Worm (Caenorhabditis elegans) whole organism, L1 larva: Measurements from ENCODE around the gene C03F11.4.

Experiments used
- blmp-1 ChIP-seq: fragments of 150-350 bp; optimal IDR thresholded peaks from 2 replicates; lab custom pipeline; 2014; ENCODE audit warnings: missing biosample characterization, missing genetic modification characterization
- ceh-90 ChIP-seq: sonication (generic microtip); optimal IDR thresholded peaks from 2 replicates; lab custom pipeline; 2016; ENCODE audit warnings: missing genetic modification characterization, missing compliant biosample characterization
- fkh-10 ChIP-seq: sonication (generic microtip); optimal IDR thresholded peaks from 2 replicates; lab custom pipeline; 2017; ENCODE audit warnings: missing biosample characterization, missing genetic modification reagents, missing genetic modification characterization
- grh-1 ChIP-seq: fragments of 200-800 bp; sonication (Bioruptor generic); IDR thresholded peaks from 2 replicates; pipeline ENCODE4 v1.3.6; 2022; ENCODE audit warnings: missing genetic modification reagents, missing genetic modification characterization, missing compliant biosample characterization
- mep-1 ChIP-seq: fragments of 150-350 bp; optimal IDR thresholded peaks from 2 replicates; lab custom pipeline; 2014; ENCODE audit warnings: missing biosample characterization, missing genetic modification characterization
- nhr-77 ChIP-seq: fragments of 150-350 bp; optimal IDR thresholded peaks from 2 replicates; lab custom pipeline; 2014; ENCODE audit warnings: missing biosample characterization, missing genetic modification characterization
- skn-1 ChIP-seq: fragments of 150-350 bp; optimal IDR thresholded peaks from 2 replicates; lab custom pipeline; 2014; ENCODE audit warnings: missing biosample characterization, missing genetic modification characterization
- zag-1 ChIP-seq: fragments of 150-350 bp; optimal IDR thresholded peaks from 2 replicates; lab custom pipeline; 2014; ENCODE audit warnings: missing biosample characterization, missing genetic modification characterization

- no peak for TF ChIP-seq grh-1 (GFP tag; lab: Robert Waterston, UW)
- no peak for TF ChIP-seq ceh-90
- TF ChIP-seq fkh-10 (GFP tag; lab: Kevin White, UChicago): no peak
- TF ChIP-seq skn-1 (tag; lab: Kevin White, UChicago): no peak
- TF ChIP-seq nhr-77 (tag; lab: Kevin White, UChicago): no peak
- no peak for TF ChIP-seq mep-1 (tag; lab: Kevin White, UChicago)
- no peak for TF ChIP-seq zag-1 (tag; lab: Kevin White, UChicago)
- TF ChIP-seq blmp-1: no peak
Measured at ce11 chrX:5374742-5375141, 31.5 kb downstream of the C03F11.4 start, which contains the start of gene sek-4.
